Worm (Caenorhabditis elegans) whole organism, L4 larva: Measurements from ENCODE around the gene F56A11.5.

Experiments
- F49E8.2 ChIP-seq: sonication (generic microtip); optimal IDR thresholded peaks from 2 replicates; lab custom pipeline; 2016; ENCODE audit warnings: missing compliant biosample characterization, mild to moderate bottlenecking, missing genetic modification characterization, borderline replicate concordance
- hif-1 ChIP-seq, 2 experiments: sonication (generic microtip); optimal IDR thresholded peaks; 2 replicates each; lab custom pipeline; 2016 to 2017; ENCODE audit warnings: missing compliant biosample characterization in 2 of 2, missing genetic modification characterization in 2 of 2, missing genetic modification reagents in 2 of 2, missing genotype in 2 of 2, mild to moderate bottlenecking in 1 of 2
- nhr-11 ChIP-seq: fragments of 150-350 bp; optimal IDR thresholded peaks from 2 replicates; lab custom pipeline; 2014; ENCODE audit warnings: missing biosample characterization, missing genetic modification characterization
- nhr-25 ChIP-seq: sonication (generic microtip); optimal IDR thresholded peaks from 2 replicates; lab custom pipeline; 2017; ENCODE audit warnings: missing genetic modification characterization, mild to moderate bottlenecking, missing compliant biosample characterization, antibody characterized with exemption, moderate library complexity, borderline replicate concordance; ENCODE audit not compliant: insufficient read depth
- nhr-6 ChIP-seq: fragments of 150-350 bp; optimal IDR thresholded peaks from 2 replicates; lab custom pipeline; 2014; ENCODE audit warnings: missing biosample characterization, missing genetic modification characterization
- pha-4 ChIP-seq, 2 experiments: fragments of 150-350 bp in 1 of 2; fragments of 200-800 bp in 1 of 2; sonication (Bioruptor generic) in 1 of 2; IDR thresholded peaks in 1 of 2; optimal IDR thresholded peaks in 1 of 2; 2 replicates each; pipeline versions ENCODE4 v1.3.6 to Lab custom; 2014 to 2022; ENCODE audit warnings: missing genetic modification characterization in 2 of 2, missing genetic modification reagents in 2 of 2, missing biosample characterization in 1 of 2, missing compliant biosample characterization in 1 of 2
- snpc-4 ChIP-seq: fragments of 150-350 bp; optimal IDR thresholded peaks from 2 replicates; lab custom pipeline; 2014; ENCODE audit warnings: missing biosample characterization, missing genetic modification characterization
- unc-39 ChIP-seq: sonication (generic microtip); optimal IDR thresholded peaks from 2 replicates; lab custom pipeline; 2017; ENCODE audit warnings: missing biosample characterization, missing genetic modification characterization
- ztf-11 ChIP-seq: fragments of 150-350 bp; optimal IDR thresholded peaks from 2 replicates; lab custom pipeline; 2014; ENCODE audit warnings: missing biosample characterization, missing genetic modification characterization
- ztf-7 ChIP-seq: fragments of 150-350 bp; optimal IDR thresholded peaks from 2 replicates; lab custom pipeline; 2014; ENCODE audit warnings: missing biosample characterization, missing genetic modification characterization

- no peak for TF ChIP-seq pha-4 (GFP tag; IDR thresholded peaks at IDR 0.05; lab: Robert Waterston, UW)
- TF ChIP-seq pha-4 (tag; optimal IDR thresholded peaks at IDR 0.05; lab: Kevin White, UChicago): no peak
- no peak for TF ChIP-seq nhr-6
- no peak for TF ChIP-seq snpc-4 (tag; lab: Kevin White, UChicago)
- no peak for TF ChIP-seq nhr-11
- TF ChIP-seq hif-1 (tag; optimal IDR thresholded peaks at IDR 0.05; lab: Kevin White, UChicago): no peak
- TF ChIP-seq unc-39: no peak
- no peak for TF ChIP-seq ztf-7
- no peak for TF ChIP-seq nhr-25 (tag; lab: Kevin White, UChicago)
- no peak for TF ChIP-seq ztf-11 (tag; lab: Kevin White, UChicago)
- TF ChIP-seq F49E8.2 (tag; lab: Kevin White, UChicago): no peak
Measured at ce11 chrIV:524352-524751, 46.3 kb downstream of the F56A11.5 start, which contains the start of gene W03G1.2.
